Worm (Caenorhabditis elegans): ENCODE results near the gene cdkl-1.

Gene cdkl-1

DNA sequence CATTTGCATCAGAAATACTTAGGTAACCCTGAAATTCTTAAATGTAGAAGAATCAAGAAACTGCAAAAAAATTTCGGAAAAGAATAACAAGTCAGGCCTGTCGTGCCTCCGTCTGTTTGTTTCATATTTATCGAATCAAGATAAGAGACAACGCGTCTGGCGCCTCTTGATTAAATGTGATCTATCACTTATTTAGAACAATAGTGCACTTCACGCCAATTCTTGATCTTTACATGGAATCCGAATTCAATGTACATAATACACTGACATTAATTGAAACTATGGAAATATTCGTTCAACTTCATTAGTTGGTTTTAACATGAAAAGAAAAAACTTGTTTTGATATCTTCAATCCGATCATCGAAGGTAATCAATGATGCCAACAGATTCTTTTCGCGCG is 23.8 kb downstream of the cdkl-1 start, which contains the start of gene mboa-2 (continued):
- TF ChIP-seq madf-6 (GFP tag; IDR thresholded peaks at IDR 0.05) (peak; percentile 20; the same call in 1 of the 2 replicates), lin-54 (GFP tag; optimal IDR thresholded peaks at IDR 0.05) (peak; percentile 1), B0261.1 (tag; optimal IDR thresholded peaks at IDR 0.05) (no peak), atf-7 (tag; optimal IDR thresholded peaks at IDR 0.05) (peak; percentile 43), F37B4.10 (GFP tag; IDR thresholded peaks at IDR 0.05) (no peak), lsy-27 (tag; optimal IDR thresholded peaks at IDR 0.05; ENCODE audit: borderline replicate concordance, insufficient read depth) (no peak), K11D2.4 (GFP tag; IDR thresholded peaks at IDR 0.05) (no peak), rec-8 (tag; optimal IDR thresholded peaks at IDR 0.05) (no peak), somi-1 (GFP tag; optimal IDR thresholded peaks at IDR 0.05) (peak; percentile 36), ceh-79 (tag; optimal IDR thresholded peaks at IDR 0.05) (no peak), lin-35 (GFP tag; optimal IDR thresholded peaks at IDR 0.05) (peak in 1 of 3 experiments; percentile 48), snpc-4 (GFP tag; optimal IDR thresholded peaks at IDR 0.05) (no peak), snpc-4 (tag; optimal IDR thresholded peaks at IDR 0.05) (peak in 2 of 4 experiments; percentile 49 to 63), xnd-1 (tag; optimal IDR thresholded peaks at IDR 0.05) (no peak), lin-26 (GFP tag; IDR thresholded peaks at IDR 0.05) (no peak), nfya-2 (GFP tag; IDR thresholded peaks at IDR 0.05) (0 out of 2 replicates have a peak, but pooled peaks have one; percentile 45), attf-5 (GFP tag; optimal IDR thresholded peaks at IDR 0.05) (no peak), let-526 (GFP tag; IDR thresholded peaks at IDR 0.05) (no peak), lag-1 (GFP tag; IDR thresholded peaks at IDR 0.05) (no peak), snpc-1.1 (tag; optimal IDR thresholded peaks at IDR 0.05; ENCODE audit: insufficient read depth) (no peak), Y67H2A.10 (GFP tag; conservative IDR thresholded peaks at IDR 0.05) (no peak), ceh-91 (GFP tag; IDR thresholded peaks at IDR 0.05) (no peak), Y56A3A.18 (GFP tag; IDR thresholded peaks at IDR 0.05) (0 out of 2 replicates have a peak, but pooled peaks have one; percentile 52), D2030.7 (GFP tag; IDR thresholded peaks at IDR 0.05) (no peak), pbrm-1 (GFP tag; IDR thresholded peaks at IDR 0.05) (no peak; the same call in 1 of the 2 replicates), him-1 (tag; optimal IDR thresholded peaks at IDR 0.05) (no peak), tbp1 (GFP tag; optimal IDR thresholded peaks at IDR 0.05) (no peak), ztf-18 (tag; optimal IDR thresholded peaks at IDR 0.05) (no peak), mel-28 (tag; optimal IDR thresholded peaks at IDR 0.05; ENCODE audit: borderline replicate concordance) (no peak), let-607 (tag; optimal IDR thresholded peaks at IDR 0.05) (peak in 1 of 2 experiments; percentile 46), tlf-1 (GFP tag; optimal IDR thresholded peaks at IDR 0.05) (peak; percentile 10), F57C9.4 (tag; optimal IDR thresholded peaks at IDR 0.05) (no peak), C06A6.2 (GFP tag; conservative IDR thresholded peaks at IDR 0.05) (no peak), bed-1 (GFP tag; IDR thresholded peaks at IDR 0.05) (no peak), mes-4 (tag; optimal IDR thresholded peaks at IDR 0.05) (no peak), ama-1 (optimal IDR thresholded peaks at IDR 0.05) (no peak), ama-1 (GFP tag; optimal IDR thresholded peaks at IDR 0.05) (peak in 1 of 2 experiments; percentile 48), mcd-1 (GFP tag; IDR thresholded peaks at IDR 0.05) (no peak; the same call in 1 of the 2 replicates), sdz-38 (tag; optimal IDR thresholded peaks at IDR 0.05) (no peak), K12H6.12 (tag; optimal IDR thresholded peaks at IDR 0.05) (no peak), nhr-120 (GFP tag; IDR thresholded peaks at IDR 0.05) (no peak), akir-1 (GFP tag; optimal IDR thresholded peaks at IDR 0.05) (no peak), F39B2.1 (GFP tag; IDR thresholded peaks at IDR 0.05) (no peak), unc-62 (GFP tag; optimal IDR thresholded peaks at IDR 0.05) (no peak), hlh-26 (GFP tag; conservative IDR thresholded peaks at IDR 0.05) (no peak), F52B5.7 (tag; optimal IDR thresholded peaks at IDR 0.05) (no peak), hmg-20 (GFP tag; IDR thresholded peaks at IDR 0.05) (no peak), Y79H2A.3 (GFP tag; conservative IDR thresholded peaks at IDR 0.05) (no peak), zim-3 (tag; optimal IDR thresholded peaks at IDR 0.05) (no peak)
